Fruit fly (Drosophila melanogaster) whole organism, prepupa: Measurements from ENCODE around the gene CG17068.

Source experiments
- CG10631 ChIP-seq: fragments of 200-800 bp; sonication (Bioruptor generic); optimal IDR thresholded peaks from 2 replicates; lab custom pipeline; 2016; ENCODE audit warnings: missing biosample characterization, missing genetic modification characterization
- CG6276 ChIP-seq: fragments of 200-800 bp; sonication (Bioruptor generic); optimal IDR thresholded peaks from 2 replicates; lab custom pipeline; 2017; ENCODE audit warnings: missing biosample characterization, mild to moderate bottlenecking, missing genetic modification characterization
- CG6854 ChIP-seq: fragments of 200-800 bp; sonication (Bioruptor generic); optimal IDR thresholded peaks from 2 replicates; lab custom pipeline; 2017; ENCODE audit warnings: missing biosample characterization, mild to moderate bottlenecking, missing genetic modification characterization
- CG7368 ChIP-seq: fragments of 200-800 bp; sonication (Bioruptor generic); optimal IDR thresholded peaks from 3 replicates; lab custom pipeline; 2016; ENCODE audit warnings: missing biosample characterization, missing genetic modification characterization
- CG8119 ChIP-seq: fragments of 200-800 bp; sonication (Bioruptor generic); IDR thresholded peaks from 3 replicates; pipeline ENCODE4 v1.3.6; 2022; ENCODE audit warnings: missing biosample characterization, missing genetic modification characterization
- CG8319 ChIP-seq: fragments of 200-800 bp; sonication (Bioruptor generic); optimal IDR thresholded peaks from 3 replicates; lab custom pipeline; 2016; ENCODE audit warnings: missing biosample characterization, missing genetic modification characterization
- Hr39 ChIP-seq: fragments of 200-800 bp; sonication (Bioruptor generic); optimal IDR thresholded peaks from 2 replicates; lab custom pipeline; 2016; ENCODE audit warnings: missing biosample characterization, missing genetic modification characterization
- esn ChIP-seq: fragments of 200-800 bp; sonication (Bioruptor generic); optimal IDR thresholded peaks from 2 replicates; lab custom pipeline; 2016; ENCODE audit warnings: missing biosample characterization, mild to moderate bottlenecking, missing genetic modification characterization, moderate library complexity
- fd85E ChIP-seq: fragments of 200-800 bp; sonication (Bioruptor generic); optimal IDR thresholded peaks from 3 replicates; lab custom pipeline; 2016; ENCODE audit warnings: missing biosample characterization, missing genetic modification characterization

dm6 chrX:20231658-20232057 lies 19.2 kb downstream of the CG17068 start:
- no peak for TF ChIP-seq CG7368 (GFP tag; lab: Kevin White, UChicago)
- TF ChIP-seq fd85E = no peak
- TF ChIP-seq CG6276 = no peak
- no peak for TF ChIP-seq CG6854 (GFP tag; lab: Kevin White, UChicago)
- no peak for TF ChIP-seq CG10631 (GFP tag; lab: Kevin White, UChicago)
- TF ChIP-seq Hr39 = no peak
- no peak for TF ChIP-seq esn (GFP tag; lab: Kevin White, UChicago)
- no peak for TF ChIP-seq CG8319 (GFP tag; lab: Kevin White, UChicago)
- TF ChIP-seq CG8119 (GFP tag; lab: Robert Waterston, UW) = no peak
